Worm (Caenorhabditis elegans) whole organism, mixed stage, embryonic: Measurements from ENCODE around the gene ubh-3.

Experiments used
- cnd-1 ChIP-seq: fragments of 200-800 bp; sonication (Bioruptor generic); optimal IDR thresholded peaks from 2 replicates; lab custom pipeline; 2018; ENCODE audit warnings: mild to moderate bottlenecking, missing genetic modification characterization, missing compliant biosample characterization
- flh-1 ChIP-seq: fragments of 200-800 bp; sonication (Bioruptor generic); optimal IDR thresholded peaks from 2 replicates; lab custom pipeline; 2018; ENCODE audit warnings: mild to moderate bottlenecking, missing genetic modification characterization, moderate library complexity, missing compliant biosample characterization
- nhr-12 ChIP-seq: fragments of 150-350 bp; optimal IDR thresholded peaks from 2 replicates; lab custom pipeline; 2014; ENCODE audit warnings: missing biosample characterization, missing genetic modification characterization
- nhr-28 ChIP-seq: fragments of 150-350 bp; optimal IDR thresholded peaks from 2 replicates; lab custom pipeline; 2014; ENCODE audit warnings: missing biosample characterization, missing genetic modification characterization
- unc-39 ChIP-seq: fragments of 150-350 bp; optimal IDR thresholded peaks from 2 replicates; lab custom pipeline; 2014; ENCODE audit warnings: missing biosample characterization, missing genetic modification characterization

DNA sequence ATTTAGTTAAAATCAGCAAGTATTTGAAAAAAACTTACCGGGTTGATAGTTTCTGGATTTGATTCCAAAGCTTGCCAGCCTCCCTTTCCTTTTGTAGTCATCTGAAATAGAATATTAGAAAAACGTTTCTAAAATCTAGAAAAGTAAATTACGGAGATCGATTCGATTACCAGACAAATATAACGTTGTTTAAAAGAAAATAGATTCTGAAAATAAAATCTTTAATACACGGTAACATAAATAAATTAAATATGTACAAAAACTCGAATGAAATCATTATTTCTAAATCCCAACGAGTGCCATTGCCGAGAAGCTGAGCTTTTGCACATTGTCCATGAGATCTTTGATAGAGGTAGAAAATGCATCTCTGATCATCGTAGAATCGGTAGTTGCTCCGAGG lies at the start of gene ubh-3:
- TF ChIP-seq flh-1 (GFP tag; lab: Kevin White, UChicago) = no peak
- TF ChIP-seq unc-39 (tag; lab: Kevin White, UChicago) = no peak
- no peak for TF ChIP-seq cnd-1 (tag; lab: Kevin White, UChicago)
- no peak for TF ChIP-seq nhr-12 (tag; lab: Kevin White, UChicago)
- TF ChIP-seq nhr-28 (tag; lab: Kevin White, UChicago) = no peak
